Fruit fly (Drosophila melanogaster) whole organism, embryonic: ENCODE data around the gene CG14357.
A peak's percentile ranks its signal among the peaks of the same experiment; 100 is the strongest.

Source experiments
- Asciz ChIP-seq: fragments of 200-800 bp; sonication (Bioruptor generic); optimal IDR thresholded peaks from 2 replicates; lab custom pipeline; 2017; ENCODE audit warnings: missing biosample characterization, mild to moderate bottlenecking, missing genetic modification characterization, missing genetic modification reagents
- B-H2 ChIP-seq: fragments of 200-800 bp; sonication (Bioruptor generic); optimal IDR thresholded peaks from 2 replicates; lab custom pipeline; 2018; ENCODE audit warnings: missing biosample characterization, mild to moderate bottlenecking, missing genetic modification characterization
- CG10267 ChIP-seq: fragments of 200-800 bp; sonication (Bioruptor generic); optimal IDR thresholded peaks from 2 replicates; lab custom pipeline; 2018; ENCODE audit warnings: missing biosample characterization, mild to moderate bottlenecking, missing genetic modification characterization, moderate library complexity
- CG14667 ChIP-seq: fragments of 200-800 bp; sonication (Bioruptor generic); IDR thresholded peaks from 2 replicates; pipeline ENCODE4 v1.3.6; 2022; ENCODE audit warnings: missing biosample characterization, missing genetic modification characterization
- CG15479 ChIP-seq: fragments of 200-800 bp; sonication (Bioruptor generic); optimal IDR thresholded peaks from 3 replicates; lab custom pipeline; 2019; ENCODE audit warnings: missing biosample characterization, mild to moderate bottlenecking, missing genetic modification characterization, moderate library complexity
- CG1647 ChIP-seq: fragments of 200-800 bp; sonication (Bioruptor generic); optimal IDR thresholded peaks from 3 replicates; lab custom pipeline; 2016; ENCODE audit warnings: missing biosample characterization, missing genetic modification characterization
- CG18011 ChIP-seq: fragments of 200-800 bp; sonication (Bioruptor generic); optimal IDR thresholded peaks from 2 replicates; lab custom pipeline; 2017; ENCODE audit warnings: missing biosample characterization, missing genetic modification characterization, mild to moderate bottlenecking, moderate library complexity, missing genotype
- CG31224 ChIP-seq: fragments of 200-800 bp; sonication (Bioruptor generic); IDR thresholded peaks from 2 replicates; pipeline ENCODE4 v1.3.6; 2022; ENCODE audit warnings: missing biosample characterization, missing genetic modification characterization
- CG3281 ChIP-seq: fragments of 200-800 bp; sonication (Bioruptor generic); optimal IDR thresholded peaks from 3 replicates; lab custom pipeline; 2017; ENCODE audit warnings: missing biosample characterization, mild to moderate bottlenecking, missing genetic modification characterization
- CG3726 ChIP-seq: fragments of 200-800 bp; sonication (Bioruptor generic); IDR thresholded peaks from 3 replicates; pipeline ENCODE4, ENCODE4 v1.3.6; 2022; ENCODE audit warnings: missing biosample characterization, missing genetic modification characterization
- CG43689 ChIP-seq: fragments of 200-800 bp; sonication (Bioruptor generic); IDR thresholded peaks from 2 replicates; pipeline ENCODE4 v1.3.6; 2022; ENCODE audit warnings: missing biosample characterization, missing genetic modification characterization
- CG6689 ChIP-seq: fragments of 200-800 bp; sonication (Bioruptor generic); IDR thresholded peaks from 2 replicates; pipeline ENCODE4 v1.3.6; 2022; ENCODE audit warnings: missing biosample characterization, missing genetic modification characterization
- CG7271 ChIP-seq: fragments of 200-800 bp; sonication (Bioruptor generic); optimal IDR thresholded peaks from 2 replicates; lab custom pipeline; 2018; ENCODE audit warnings: missing biosample characterization, mild to moderate bottlenecking, missing genetic modification characterization, moderate library complexity
- CG9609 ChIP-seq: fragments of 200-800 bp; sonication (Bioruptor generic); optimal IDR thresholded peaks from 3 replicates; lab custom pipeline; 2016; ENCODE audit warnings: missing biosample characterization, missing genetic modification characterization
- CG9876 ChIP-seq: fragments of 200-800 bp; sonication (Bioruptor generic); optimal IDR thresholded peaks from 2 replicates; lab custom pipeline; 2016; ENCODE audit warnings: missing biosample characterization, missing genetic modification characterization
- CG9932 ChIP-seq: fragments of 200-800 bp; sonication (Bioruptor generic); IDR thresholded peaks from 2 replicates; pipeline ENCODE4 v1.3.6; 2022; ENCODE audit warnings: missing biosample characterization, missing genetic modification characterization
- CHES-1-like ChIP-seq: fragments of 200-800 bp; sonication (Bioruptor generic); optimal IDR thresholded peaks from 2 replicates; lab custom pipeline; 2016; ENCODE audit warnings: missing biosample characterization, missing genetic modification characterization
- Camta ChIP-seq: fragments of 200-800 bp; sonication (Bioruptor generic); optimal IDR thresholded peaks from 2 replicates; lab custom pipeline; 2016; ENCODE audit warnings: missing biosample characterization, missing genetic modification characterization
- Dip3 ChIP-seq: fragments of 200-800 bp; sonication (Bioruptor generic); optimal IDR thresholded peaks from 3 replicates; lab custom pipeline; 2016; ENCODE audit warnings: missing biosample characterization, missing genetic modification characterization
- E2f1 ChIP-seq: fragments of 200-800 bp; sonication (Bioruptor generic); IDR thresholded peaks from 2 replicates; pipeline ENCODE4 v1.3.6; 2022; ENCODE audit warnings: missing biosample characterization, missing genetic modification characterization
- E2f2 ChIP-seq: fragments of 200-800 bp; sonication (Bioruptor generic); IDR thresholded peaks from 2 replicates; pipeline ENCODE4 v1.3.6; 2022; ENCODE audit warnings: missing biosample characterization, missing genetic modification characterization
- Ets65A ChIP-seq: fragments of 200-800 bp; sonication (Bioruptor generic); peaks from one replicate; lab custom pipeline; 2016; ENCODE audit warnings: missing biosample characterization, missing genetic modification characterization
- Gug ChIP-seq: fragments of 200-800 bp; sonication (Bioruptor generic); IDR thresholded peaks from 4 replicates; pipeline ENCODE4 v1.3.6; 2022; ENCODE audit warnings: missing biosample characterization, missing genetic modification characterization
- Hr51 ChIP-seq, 2 experiments: fragments of 200-800 bp; sonication (Bioruptor generic); optimal IDR thresholded peaks; 2 replicates in 1 of 2; 3 replicates in 1 of 2; lab custom pipeline; 2016 to 2018; ENCODE audit warnings: missing biosample characterization in 2 of 2, missing genetic modification characterization in 2 of 2, mild to moderate bottlenecking in 1 of 2, moderate library complexity in 1 of 2
- Max ChIP-seq: fragments of 200-800 bp; sonication (Bioruptor generic); optimal IDR thresholded peaks from 2 replicates; lab custom pipeline; 2016; ENCODE audit warnings: missing biosample characterization, mild to moderate bottlenecking, missing genetic modification characterization
- NFAT ChIP-seq: fragments of 200-800 bp; sonication (Bioruptor generic); IDR thresholded peaks from 2 replicates; pipeline ENCODE4 v1.3.6; 2022; ENCODE audit warnings: missing biosample characterization, missing genetic modification characterization
- PHDP ChIP-seq: fragments of 200-800 bp; sonication (Bioruptor generic); optimal IDR thresholded peaks from 3 replicates; lab custom pipeline; 2018; ENCODE audit warnings: missing biosample characterization, mild to moderate bottlenecking, missing genetic modification characterization, moderate library complexity
- Ravus ChIP-seq: fragments of 200-800 bp; sonication (Bioruptor generic); IDR thresholded peaks from 2 replicates; pipeline ENCODE4 v1.3.6; 2022; ENCODE audit warnings: missing biosample characterization, missing genetic modification characterization
- Rfx ChIP-seq: fragments of 200-800 bp; sonication (Bioruptor generic); IDR thresholded peaks from 2 replicates; pipeline ENCODE4 v1.3.6; 2022; ENCODE audit warnings: missing biosample characterization, missing genetic modification characterization
- Xbp1 ChIP-seq: fragments of 200-800 bp; sonication (Bioruptor generic); optimal IDR thresholded peaks from 3 replicates; lab custom pipeline; 2016; ENCODE audit warnings: missing biosample characterization, mild to moderate bottlenecking, missing genetic modification characterization
- YL-1 ChIP-seq: fragments of 200-800 bp; sonication (Bioruptor generic); optimal IDR thresholded peaks from 3 replicates; lab custom pipeline; 2017; ENCODE audit warnings: missing biosample characterization, mild to moderate bottlenecking, missing genetic modification characterization
- ase ChIP-seq: fragments of 200-800 bp; sonication (Bioruptor generic); IDR thresholded peaks from 3 replicates; pipeline ENCODE4 v1.3.6; 2022; ENCODE audit warnings: missing biosample characterization, missing genetic modification characterization
- dan ChIP-seq: fragments of 200-800 bp; sonication (Bioruptor generic); IDR thresholded peaks from 2 replicates; pipeline ENCODE4 v1.3.6; 2022; ENCODE audit warnings: missing biosample characterization, missing genetic modification characterization
- emc ChIP-seq: fragments of 200-800 bp; sonication (Bioruptor generic); optimal IDR thresholded peaks from 2 replicates; lab custom pipeline; 2016; ENCODE audit warnings: missing biosample characterization, missing genetic modification characterization
- eve ChIP-seq, 2 experiments: fragments of >200 bp; optimal IDR thresholded peaks; 2 replicates each; lab custom pipeline; 2017; ENCODE audit warnings: missing biosample characterization in 2 of 2, missing genetic modification characterization in 2 of 2
- ftz-f1 ChIP-seq: fragments of 200-800 bp; sonication (Bioruptor generic); optimal IDR thresholded peaks from 2 replicates; lab custom pipeline; 2016; ENCODE audit warnings: missing biosample characterization, missing genetic modification characterization
- hth ChIP-seq: fragments of >200 bp; optimal IDR thresholded peaks from 2 replicates; lab custom pipeline; 2017; ENCODE audit warnings: inconsistent platforms
- ind ChIP-seq: fragments of 200-800 bp; sonication (Bioruptor generic); optimal IDR thresholded peaks from 3 replicates; lab custom pipeline; 2016; ENCODE audit warnings: missing biosample characterization, missing genetic modification characterization
- mirr ChIP-seq: fragments of 200-800 bp; sonication (Bioruptor generic); optimal IDR thresholded peaks from 3 replicates; lab custom pipeline; 2018; ENCODE audit warnings: missing biosample characterization, mild to moderate bottlenecking, missing genetic modification characterization
- rib ChIP-seq: fragments of 200-800 bp; sonication (Bioruptor generic); IDR thresholded peaks from 2 replicates; pipeline ENCODE4 v1.3.6; 2022; ENCODE audit warnings: missing biosample characterization, missing genetic modification characterization
- salm ChIP-seq: fragments of 200-800 bp; sonication (Bioruptor generic); optimal IDR thresholded peaks from 2 replicates; lab custom pipeline; 2018; ENCODE audit warnings: missing biosample characterization, mild to moderate bottlenecking, missing genetic modification characterization
- sd ChIP-seq: fragments of 200-800 bp; sonication (Bioruptor generic); optimal IDR thresholded peaks from 3 replicates; lab custom pipeline; 2018; ENCODE audit warnings: missing biosample characterization, mild to moderate bottlenecking, missing genetic modification characterization, moderate library complexity
- sim ChIP-seq: fragments of 200-800 bp; sonication (Bioruptor generic); IDR thresholded peaks from 2 replicates; pipeline ENCODE4 v1.3.6; 2022; ENCODE audit warnings: missing biosample characterization, missing genetic modification characterization
- stwl ChIP-seq: fragments of 200-800 bp; sonication (Bioruptor generic); optimal IDR thresholded peaks from 3 replicates; lab custom pipeline; 2018; ENCODE audit warnings: missing biosample characterization, mild to moderate bottlenecking, missing genetic modification characterization, moderate library complexity
- tio ChIP-seq: fragments of 200-800 bp; sonication (Bioruptor generic); optimal IDR thresholded peaks from 2 replicates; lab custom pipeline; 2017; ENCODE audit warnings: missing biosample characterization, missing genetic modification characterization, inconsistent platforms
- tll ChIP-seq, 2 experiments: fragments of 200-800 bp in 1 of 2; fragments of >200 bp in 1 of 2; sonication (Bioruptor generic) in 1 of 2; optimal IDR thresholded peaks; 2 replicates each; lab custom pipeline; 2017 to 2019; ENCODE audit warnings: missing biosample characterization in 2 of 2, missing genetic modification characterization in 2 of 2, mild to moderate bottlenecking in 1 of 2, moderate library complexity in 1 of 2
- toy ChIP-seq: fragments of 200-800 bp; sonication (Bioruptor generic); IDR thresholded peaks from 2 replicates; pipeline ENCODE4 v1.3.6; 2022; ENCODE audit warnings: missing biosample characterization, missing genetic modification characterization
- unpg ChIP-seq: fragments of 200-800 bp; sonication (Bioruptor generic); optimal IDR thresholded peaks from 3 replicates; lab custom pipeline; 2018; ENCODE audit warnings: missing biosample characterization, mild to moderate bottlenecking, missing genetic modification characterization, moderate library complexity
- wor ChIP-seq: fragments of 200-800 bp; sonication (Bioruptor generic); IDR thresholded peaks from 2 replicates; pipeline ENCODE4 v1.3.6; 2022; ENCODE audit warnings: missing biosample characterization, missing genetic modification characterization
- z ChIP-seq: fragments of 200-800 bp; sonication (Bioruptor generic); IDR thresholded peaks from 3 replicates; pipeline ENCODE4 v1.3.6; 2022; ENCODE audit warnings: missing biosample characterization, missing genetic modification characterization
- zen ChIP-seq: fragments of 200-800 bp; sonication (Bioruptor generic); optimal IDR thresholded peaks from 3 replicates; lab custom pipeline; 2018; ENCODE audit warnings: missing biosample characterization, mild to moderate bottlenecking, missing genetic modification characterization, moderate library complexity

CG14357 gene

DNA sequence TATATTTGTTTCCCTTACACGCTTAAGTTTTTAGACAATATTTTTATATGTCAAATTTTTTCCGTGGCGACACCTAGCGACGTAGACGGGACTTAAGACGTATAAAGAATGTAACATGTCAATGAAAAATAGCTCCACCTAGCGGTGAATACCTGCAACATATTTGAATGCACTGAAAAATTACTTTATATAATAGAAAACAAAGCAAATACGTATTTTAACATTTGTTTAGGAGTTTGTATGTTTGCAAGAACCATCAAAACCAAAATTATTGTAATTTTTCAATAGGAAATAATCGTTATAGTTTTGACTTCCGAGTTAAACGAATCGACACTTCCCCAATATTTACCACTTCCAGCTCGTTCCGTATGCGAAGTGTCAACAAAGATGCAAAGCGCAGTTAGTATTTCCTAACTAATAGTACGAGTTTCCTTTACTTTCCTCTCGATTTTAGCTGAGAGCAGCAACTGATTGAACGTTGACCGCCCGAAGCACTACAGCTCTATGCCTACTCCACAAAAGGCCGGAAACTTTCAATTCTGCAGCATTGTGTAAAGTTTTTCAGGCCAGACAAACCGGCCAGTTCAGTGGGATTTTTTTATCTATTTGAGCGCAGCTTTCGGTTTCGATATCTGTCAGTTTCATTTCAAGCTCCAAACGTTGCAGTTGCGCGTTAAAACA lies 22.9 kb downstream of the CG14357 start, which contains the start of gene Npc2b (continued):
- TF ChIP-seq B-H2 (GFP tag; lab: Kevin White, UChicago) (peak; percentile 26), Asciz (GFP tag; lab: Kevin White, UChicago) (peak; percentile 34), eve (GFP tag; optimal IDR thresholded peaks at IDR 0.05; lab: Kevin White, UChicago) (peak in 1 of 2 experiments; percentile 37), z (GFP tag; lab: Robert Waterston, UW) (no peak), CHES-1-like (peak; percentile 38), Hr51 (GFP tag; optimal IDR thresholded peaks at IDR 0.05; lab: Kevin White, UChicago) (peak; percentile 52 to 53), CG9609 (GFP tag; lab: Kevin White, UChicago) (peak; percentile 44), E2f2 (GFP tag; lab: Robert Waterston, UW) (peak; percentile 39), Ets65A (peak; percentile 94), CG7271 (tag; lab: Kevin White, UChicago) (no peak), CG3726 (GFP tag; lab: Robert Waterston, UW) (no peak), mirr (GFP tag; lab: Kevin White, UChicago) (no peak), CG6689 (GFP tag; lab: Robert Waterston, UW) (peak; percentile 27; the same call in 1 of the 2 replicates), CG14667 (GFP tag; lab: Robert Waterston, UW) (peak; percentile 26; the same call in 1 of the 2 replicates), sd (tag; lab: Kevin White, UChicago) (peak; percentile 85), NFAT (peak; percentile 43; the same call in 1 of the 2 replicates), Dip3 (GFP tag; lab: Kevin White, UChicago) (peak; percentile 50), emc (GFP tag; lab: Kevin White, UChicago) (no peak), CG9932 (peak; percentile 79), Rfx (peak; percentile 80), tio (peak; percentile 35), stwl (tag; lab: Kevin White, UChicago) (peak; percentile 85), ind (no peak), sim (no peak), CG15479 (GFP tag; lab: Kevin White, UChicago) (no peak), CG9876 (peak; percentile 56), salm (tag; lab: Kevin White, UChicago) (no peak), E2f1 (GFP tag; lab: Robert Waterston, UW) (no peak), CG31224 (GFP tag; lab: Robert Waterston, UW) (no peak), wor (GFP tag; lab: Robert Waterston, UW) (no peak), ase (GFP tag; lab: Robert Waterston, UW) (peak; percentile 17; the same call in 1 of the 3 replicates), toy (no peak), CG1647 (GFP tag; lab: Kevin White, UChicago) (peak; percentile 4), Xbp1 (peak; percentile 85), ftz-f1 (GFP tag; lab: Kevin White, UChicago) (no peak), CG43689 (no peak), CG18011 (GFP tag; lab: Kevin White, UChicago) (no peak), Max (GFP tag; lab: Kevin White, UChicago) (peak; percentile 69), hth (lab: Kevin White, UChicago) (no peak), Gug (GFP tag; lab: Robert Waterston, UW) (0 out of 4 replicates have a peak, but pooled peaks have one; percentile 6), Ravus (GFP tag; lab: Robert Waterston, UW) (no peak), unpg (GFP tag; lab: Kevin White, UChicago) (peak; percentile 58), YL-1 (GFP tag; lab: Kevin White, UChicago) (peak; percentile 8), rib (GFP tag; lab: Robert Waterston, UW) (no peak), tll (GFP tag; optimal IDR thresholded peaks at IDR 0.05; lab: Kevin White, UChicago) (no peak), PHDP (peak; percentile 65), Camta (GFP tag; lab: Kevin White, UChicago) (peak; percentile 43), dan (GFP tag; lab: Robert Waterston, UW) (no peak), zen (tag; lab: Kevin White, UChicago) (peak; percentile 11), CG3281 (GFP tag; lab: Kevin White, UChicago) (peak; percentile 17), CG10267 (tag; lab: Kevin White, UChicago) (peak; percentile 39)
